Fruit fly (Drosophila melanogaster) whole organism, adult: ENCODE measurements around the gene Sbds.

Experiments
- CG11617 ChIP-seq: fragments of 200-800 bp; sonication (Bioruptor generic); optimal IDR thresholded peaks from 2 replicates; lab custom pipeline; 2017; ENCODE audit warnings: mild to moderate bottlenecking, missing biosample characterization, missing genetic modification reagents, missing genetic modification characterization
- CG12768 ChIP-seq: fragments of 200-800 bp; sonication (Bioruptor generic); optimal IDR thresholded peaks from 2 replicates; lab custom pipeline; 2017; ENCODE audit warnings: missing biosample characterization, missing genetic modification characterization, mild to moderate bottlenecking, moderate library complexity, missing genetic modification reagents
- CG14711 ChIP-seq: fragments of 200-800 bp; sonication (Bioruptor generic); optimal IDR thresholded peaks from 2 replicates; lab custom pipeline; 2018; ENCODE audit warnings: missing biosample characterization, mild to moderate bottlenecking, missing genetic modification characterization, moderate library complexity
- CG1620 ChIP-seq: fragments of 200-800 bp; sonication (Bioruptor generic); optimal IDR thresholded peaks from 2 replicates; lab custom pipeline; 2016; ENCODE audit warnings: missing biosample characterization, missing genetic modification characterization
- CG33017 ChIP-seq: fragments of 200-800 bp; sonication (Bioruptor generic); optimal IDR thresholded peaks from 2 replicates; lab custom pipeline; 2018; ENCODE audit warnings: missing biosample characterization, mild to moderate bottlenecking, missing genetic modification characterization, moderate library complexity
- CG5204 ChIP-seq: fragments of 200-800 bp; sonication (Bioruptor generic); optimal IDR thresholded peaks from 2 replicates; lab custom pipeline; 2016; ENCODE audit warnings: missing biosample characterization, missing genetic modification characterization
- CG7045 ChIP-seq: fragments of 200-800 bp; sonication (Bioruptor generic); optimal IDR thresholded peaks from 2 replicates; lab custom pipeline; 2017; ENCODE audit warnings: missing biosample characterization, mild to moderate bottlenecking, missing genetic modification characterization
- CG7101 ChIP-seq: fragments of 200-800 bp; sonication (Bioruptor generic); optimal IDR thresholded peaks from 2 replicates; lab custom pipeline; 2018; ENCODE audit warnings: missing biosample characterization, mild to moderate bottlenecking, missing genetic modification characterization, moderate library complexity
- Clk ChIP-seq: fragments of 200-800 bp; sonication (Bioruptor generic); optimal IDR thresholded peaks from 2 replicates; lab custom pipeline; 2017; ENCODE audit warnings: missing biosample characterization, missing genetic modification characterization
- Crg-1 ChIP-seq: fragments of 200-800 bp; sonication (Bioruptor generic); optimal IDR thresholded peaks from 2 replicates; lab custom pipeline; 2016; ENCODE audit warnings: missing biosample characterization, missing genetic modification characterization
- Hr96 ChIP-seq: fragments of 200-800 bp; sonication (Bioruptor generic); optimal IDR thresholded peaks from 2 replicates; lab custom pipeline; 2016; ENCODE audit warnings: missing biosample characterization, missing genetic modification characterization
- Mnt ChIP-seq: fragments of 200-800 bp; sonication (Bioruptor generic); optimal IDR thresholded peaks from 2 replicates; lab custom pipeline; 2016; ENCODE audit warnings: missing biosample characterization, mild to moderate bottlenecking, missing genetic modification characterization
- bab1 ChIP-seq: fragments of 200-800 bp; sonication (Bioruptor generic); optimal IDR thresholded peaks from 3 replicates; lab custom pipeline; 2019; ENCODE audit warnings: missing biosample characterization, mild to moderate bottlenecking, missing genetic modification characterization, moderate library complexity
- cic ChIP-seq: fragments of 200-800 bp; sonication (Bioruptor generic); optimal IDR thresholded peaks from 2 replicates; lab custom pipeline; 2017; ENCODE audit warnings: missing biosample characterization, mild to moderate bottlenecking, missing genetic modification characterization, moderate library complexity
- cnc ChIP-seq, 2 experiments: fragments of >200 bp; optimal IDR thresholded peaks; 2 replicates each; lab custom pipeline; 2017
- kay ChIP-seq: fragments of 200-800 bp; sonication (Bioruptor generic); peaks from one replicate; lab custom pipeline; 2016; ENCODE audit warnings: missing biosample characterization, missing genetic modification characterization, borderline replicate concordance
- ovo ChIP-seq: fragments of 200-800 bp; sonication (Bioruptor generic); optimal IDR thresholded peaks from 2 replicates; lab custom pipeline; 2016; ENCODE audit warnings: missing biosample characterization, missing genetic modification characterization
- pad ChIP-seq: fragments of 200-800 bp; sonication (Bioruptor generic); optimal IDR thresholded peaks from 3 replicates; lab custom pipeline; 2017; ENCODE audit warnings: missing biosample characterization, missing genetic modification characterization, mild to moderate bottlenecking, moderate library complexity, missing genetic modification reagents
- tj ChIP-seq: fragments of 200-800 bp; sonication (Bioruptor generic); optimal IDR thresholded peaks from 3 replicates; lab custom pipeline; 2017; ENCODE audit warnings: missing biosample characterization, mild to moderate bottlenecking, missing genetic modification characterization, moderate library complexity
- toe ChIP-seq: fragments of 200-800 bp; sonication (Bioruptor generic); optimal IDR thresholded peaks from 2 replicates; lab custom pipeline; 2016; ENCODE audit warnings: missing biosample characterization, missing genetic modification characterization

Sbds gene

DNA sequence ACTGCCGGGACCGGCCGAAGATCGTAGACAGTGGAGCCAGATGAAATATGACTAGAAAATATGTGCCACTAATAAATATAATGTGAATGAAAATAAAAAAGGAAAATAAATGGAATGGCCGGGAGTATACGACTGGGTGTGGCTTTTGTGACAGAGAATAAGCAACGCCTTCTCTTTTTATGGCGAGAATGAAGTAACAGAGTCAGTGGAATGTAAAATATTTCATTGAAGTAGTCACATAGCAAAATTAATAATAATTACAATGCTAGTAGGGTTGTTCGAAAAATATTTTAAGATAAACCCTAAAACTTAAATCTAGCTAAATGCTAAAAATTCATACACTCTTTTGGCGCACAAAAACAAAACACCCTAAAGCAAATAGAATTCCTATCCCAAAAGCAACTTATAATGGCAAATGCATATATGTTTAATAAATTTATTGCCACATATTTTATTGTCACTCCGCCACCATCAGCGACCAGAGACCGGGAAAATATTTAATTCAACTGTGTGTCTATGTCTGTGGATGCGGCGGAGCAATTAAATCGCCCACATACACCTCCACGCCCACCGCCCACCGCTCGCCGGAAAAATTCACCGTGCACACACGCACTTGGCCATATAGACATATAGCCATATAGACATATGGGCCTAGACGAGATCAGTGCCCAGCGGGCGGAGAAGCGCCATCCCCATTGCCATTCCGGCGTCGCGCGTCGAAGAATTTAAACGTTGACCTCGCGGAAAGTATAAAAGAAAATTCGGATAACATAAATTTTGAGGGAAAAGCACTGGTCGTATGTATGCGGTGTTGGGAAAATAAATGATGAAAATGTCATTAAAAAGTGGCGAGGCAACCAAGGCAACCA is 45.8 kb upstream of the Sbds start:
- TF ChIP-seq CG5204 (no peak), Clk (GFP tag; lab: Kevin White, UChicago) (no peak), CG14711 (tag; lab: Kevin White, UChicago) (no peak), kay (no peak), pad (no peak), cic (GFP tag; lab: Kevin White, UChicago) (no peak), CG33017 (tag; lab: Kevin White, UChicago) (no peak), CG7045 (GFP tag; lab: Kevin White, UChicago) (no peak), Crg-1 (no peak), tj (GFP tag; lab: Kevin White, UChicago) (no peak), CG11617 (GFP tag; lab: Kevin White, UChicago) (no peak), Hr96 (no peak)

DNA sequence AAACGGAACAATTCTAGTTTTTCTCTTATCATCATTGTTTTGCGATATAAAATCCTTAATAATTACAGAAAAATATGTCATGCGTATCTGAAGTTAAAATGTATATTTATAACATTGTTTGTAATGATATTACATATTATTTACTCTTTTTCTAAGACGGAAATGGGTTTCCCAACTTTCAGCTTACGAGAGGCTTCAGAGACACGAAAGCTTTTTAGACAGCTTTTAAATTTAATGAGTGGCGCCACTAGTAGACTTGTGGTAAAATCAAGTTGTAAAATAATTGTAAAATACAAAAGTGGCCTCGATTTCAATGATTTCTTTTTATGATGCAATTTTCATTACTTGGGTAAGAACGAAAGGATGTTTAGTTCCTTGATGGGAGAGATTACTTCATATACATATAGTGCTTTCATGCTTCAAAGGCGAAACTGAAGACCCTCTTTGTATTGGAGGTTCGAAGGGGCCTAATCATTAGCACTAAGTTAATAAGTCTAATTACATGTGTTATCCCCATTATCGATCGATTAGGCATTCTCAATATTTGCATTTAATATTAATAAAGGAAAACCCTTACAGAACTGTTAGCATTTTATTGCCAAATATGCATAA is 43.6 kb upstream of the Sbds start:
- TF ChIP-seq Hr96 (peak; percentile 59), CG7101 (tag; lab: Kevin White, UChicago) (peak; percentile 82), tj (GFP tag; lab: Kevin White, UChicago) (peak; percentile 8), CG11617 (GFP tag; lab: Kevin White, UChicago) (peak; percentile 41), CG33017 (tag; lab: Kevin White, UChicago) (peak; percentile 78), CG5204 (peak; percentile 47), Clk (GFP tag; lab: Kevin White, UChicago) (peak; percentile 2), CG14711 (tag; lab: Kevin White, UChicago) (peak; percentile 33), bab1 (GFP tag; lab: Kevin White, UChicago) (peak; percentile 85), kay (peak; percentile 87), Mnt (peak; percentile 59), cnc (optimal IDR thresholded peaks at IDR 0.05; lab: Kevin White, UChicago) (no peak), cic (GFP tag; lab: Kevin White, UChicago) (no peak), CG1620 (peak; percentile 68), ovo (GFP tag; lab: Kevin White, UChicago) (peak; percentile 54), CG7045 (GFP tag; lab: Kevin White, UChicago) (peak; percentile 84), toe (GFP tag; lab: Kevin White, UChicago) (peak; percentile 80), Crg-1 (peak; percentile 45), CG12768 (GFP tag; lab: Kevin White, UChicago) (peak; percentile 55), pad (peak; percentile 38)

DNA sequence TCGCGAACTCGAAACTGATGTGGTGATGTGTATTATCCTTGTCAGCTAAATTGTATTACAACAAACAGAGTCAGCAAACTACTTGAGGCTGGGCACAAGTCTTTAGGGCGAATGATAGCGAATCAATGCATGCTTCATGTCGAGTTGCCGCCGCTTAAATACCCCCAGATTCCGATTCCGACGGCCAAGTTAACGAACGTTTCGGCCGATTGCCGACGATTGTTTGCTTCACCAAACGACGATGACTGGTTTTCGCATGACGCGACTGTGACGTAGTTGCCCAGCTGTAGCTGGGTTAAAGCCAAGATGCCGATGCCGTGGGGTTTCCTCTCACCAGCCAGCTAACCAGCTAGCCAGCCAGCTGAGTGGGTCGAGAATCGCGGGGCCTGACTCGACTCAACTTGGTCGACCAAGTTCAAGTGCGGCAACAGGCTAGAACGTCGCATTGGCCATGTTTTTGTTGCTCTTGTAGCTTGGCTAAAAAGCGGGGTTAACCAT is 33.3 kb upstream of the Sbds start, which contains the start of gene ple:
Gene ple (minus strand): TSS at position 134 of the 498 bp plus-strand sequence.
- TF ChIP-seq ovo (GFP tag; lab: Kevin White, UChicago), result no peak
- no peak for TF ChIP-seq CG33017 (tag; lab: Kevin White, UChicago)
- no peak for TF ChIP-seq CG1620
- no peak for TF ChIP-seq CG11617 (GFP tag; lab: Kevin White, UChicago)
- no peak for TF ChIP-seq CG12768 (GFP tag; lab: Kevin White, UChicago)
- no peak for TF ChIP-seq cic (GFP tag; lab: Kevin White, UChicago)
- no peak for TF ChIP-seq bab1 (GFP tag; lab: Kevin White, UChicago)
- no peak for TF ChIP-seq kay
- TF ChIP-seq Crg-1, result no peak
- TF ChIP-seq Mnt, result no peak
- TF ChIP-seq toe (GFP tag; lab: Kevin White, UChicago), result no peak
- TF ChIP-seq CG7045 (GFP tag; lab: Kevin White, UChicago), result no peak
- no peak for TF ChIP-seq Hr96
- TF ChIP-seq Clk (GFP tag; lab: Kevin White, UChicago), result no peak
- TF ChIP-seq cnc (optimal IDR thresholded peaks at IDR 0.05; lab: Kevin White, UChicago), result no peak
- TF ChIP-seq tj (GFP tag; lab: Kevin White, UChicago), result no peak
- TF ChIP-seq CG14711 (tag; lab: Kevin White, UChicago), result no peak
- TF ChIP-seq CG5204, result no peak

DNA sequence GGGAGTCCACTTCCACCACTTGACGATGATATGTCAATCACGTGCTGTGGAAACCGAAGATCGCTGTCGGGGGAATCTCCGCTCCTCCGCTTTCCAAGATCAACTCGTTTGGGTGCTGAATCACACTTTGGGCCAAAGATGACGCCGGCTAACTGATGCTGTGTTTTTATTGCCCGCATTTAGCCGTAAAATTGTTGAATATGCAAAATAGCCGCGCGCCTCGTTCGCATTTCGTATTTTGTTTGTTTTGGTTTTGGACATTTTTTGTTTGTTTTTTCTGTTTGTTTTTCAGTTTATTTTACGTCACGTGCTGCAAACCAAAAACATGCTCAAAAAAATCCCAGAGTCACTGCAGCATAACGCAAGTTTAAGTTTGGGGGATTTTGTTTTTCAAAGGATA is 29.4 kb upstream of the Sbds start:
- TF ChIP-seq tj (GFP tag; lab: Kevin White, UChicago) (peak; percentile 26), CG7101 (tag; lab: Kevin White, UChicago) (no peak)

DNA sequence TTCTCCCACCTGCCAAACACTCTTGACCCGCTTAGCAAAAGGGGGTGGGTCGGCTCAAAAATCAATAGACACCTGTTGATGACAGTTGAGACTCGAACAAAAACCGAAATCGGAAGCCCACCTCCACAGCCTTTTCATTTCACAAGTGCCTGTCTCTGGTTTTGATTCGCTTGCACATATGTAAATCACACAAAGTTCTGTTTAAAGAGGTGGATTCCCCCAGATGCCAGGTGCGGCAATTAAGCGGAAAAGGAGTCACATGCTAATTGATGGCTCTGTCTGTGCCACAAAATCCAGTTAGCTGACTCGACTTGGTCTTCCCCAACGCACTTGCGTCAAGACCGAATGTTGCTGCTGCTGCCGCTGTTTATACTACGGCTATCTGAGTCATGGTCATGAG is 28.2 kb upstream of the Sbds start:
- no peak for TF ChIP-seq CG14711 (tag; lab: Kevin White, UChicago)
- TF ChIP-seq CG12768 (GFP tag; lab: Kevin White, UChicago), result no peak
- TF ChIP-seq CG7101 (tag; lab: Kevin White, UChicago), result no peak
- TF ChIP-seq CG11617 (GFP tag; lab: Kevin White, UChicago), result no peak
- no peak for TF ChIP-seq CG5204
- TF ChIP-seq CG1620, result no peak
- TF ChIP-seq toe (GFP tag; lab: Kevin White, UChicago), result no peak
- TF ChIP-seq kay, result no peak
- no peak for TF ChIP-seq bab1 (GFP tag; lab: Kevin White, UChicago)
- no peak for TF ChIP-seq CG33017 (tag; lab: Kevin White, UChicago)
- TF ChIP-seq cic (GFP tag; lab: Kevin White, UChicago), result no peak
- no peak for TF ChIP-seq CG7045 (GFP tag; lab: Kevin White, UChicago)
- TF ChIP-seq Hr96, result no peak
- no peak for TF ChIP-seq pad
- TF ChIP-seq cnc (optimal IDR thresholded peaks at IDR 0.05; lab: Kevin White, UChicago), result no peak
- TF ChIP-seq Crg-1, result no peak
